Worm (Caenorhabditis elegans) whole organism, L4 larva: Measurements from ENCODE around the gene Y69A2AR.23.

Experiments used
- F26F4.8 ChIP-seq: fragments of 200-800 bp; sonication (Bioruptor generic); conservative IDR thresholded peaks from 2 replicates; pipeline ENCODE4 v1.3.6; 2022; ENCODE audit warnings: missing genetic modification characterization, missing compliant biosample characterization
- T20F7.1 ChIP-seq: fragments of 200-800 bp; sonication (Bioruptor generic); optimal IDR thresholded peaks from 2 replicates; lab custom pipeline; 2018; ENCODE audit warnings: mild to moderate bottlenecking, missing genetic modification characterization, missing compliant biosample characterization
- Y48G9A.11 ChIP-seq: fragments of 200-800 bp; sonication (Bioruptor generic); IDR thresholded peaks from 2 replicates; pipeline ENCODE4 v1.3.6; 2022; ENCODE audit warnings: missing genetic modification reagents, missing genetic modification characterization, missing compliant biosample characterization
- Y5F2A.4 ChIP-seq: fragments of 200-800 bp; sonication (Bioruptor generic); optimal IDR thresholded peaks from 2 replicates; lab custom pipeline; 2018; ENCODE audit warnings: mild to moderate bottlenecking, missing genetic modification characterization, missing compliant biosample characterization
- ZK337.2 ChIP-seq: fragments of 200-800 bp; sonication (Bioruptor generic); IDR thresholded peaks from 2 replicates; pipeline ENCODE4 v1.3.6; 2022; ENCODE audit warnings: missing genetic modification reagents, missing genetic modification characterization, missing compliant biosample characterization
- ZK546.5 ChIP-seq, 2 experiments: sonication (generic microtip); optimal IDR thresholded peaks; 2 replicates each; lab custom pipeline; 2017; ENCODE audit warnings: missing biosample characterization in 2 of 2, missing genetic modification characterization in 2 of 2
- ama-1 ChIP-seq: fragments of 150-350 bp; optimal IDR thresholded peaks from 2 replicates; lab custom pipeline; 2014; ENCODE audit warnings: inconsistent platforms, mixed read lengths
- attf-4 ChIP-seq: sonication (generic microtip); optimal IDR thresholded peaks from 3 replicates; lab custom pipeline; 2017; ENCODE audit warnings: missing biosample characterization, missing genetic modification characterization
- ces-1 ChIP-seq: fragments of 150-350 bp; sonication (generic microtip); optimal IDR thresholded peaks from 4 replicates; lab custom pipeline; 2014; ENCODE audit warnings: missing biosample characterization, missing genetic modification reagents, missing genetic modification characterization
- ctbp-1 ChIP-seq: fragments of 200-800 bp; sonication (Bioruptor generic); IDR thresholded peaks from 2 replicates; pipeline ENCODE4 v1.3.6; 2022; ENCODE audit warnings: missing genetic modification reagents, missing genetic modification characterization, missing compliant biosample characterization
- daf-16 ChIP-seq, 3 experiments: sonication (generic microtip); optimal IDR thresholded peaks; 2 replicates each; lab custom pipeline; 2016 to 2017; ENCODE audit warnings: missing genetic modification characterization in 3 of 3, missing genetic modification reagents in 3 of 3, mild to moderate bottlenecking in 2 of 3, missing compliant biosample characterization in 2 of 3, missing biosample characterization in 1 of 3, moderate library complexity in 1 of 3
- daf-8 ChIP-seq: fragments of 200-800 bp; sonication (Bioruptor generic); IDR thresholded peaks from 2 replicates; pipeline ENCODE4 v1.3.6; 2022; ENCODE audit warnings: missing genetic modification characterization, missing compliant biosample characterization
- dmd-8 ChIP-seq: fragments of 200-800 bp; sonication (Bioruptor generic); IDR thresholded peaks from 2 replicates; pipeline ENCODE4 v1.3.6; 2022; ENCODE audit warnings: missing genetic modification characterization, missing compliant biosample characterization
- dmd-9 ChIP-seq: fragments of 200-800 bp; sonication (Bioruptor generic); IDR thresholded peaks from 2 replicates; pipeline ENCODE4 v1.3.6; 2022; ENCODE audit warnings: missing genetic modification reagents, missing genetic modification characterization, missing compliant biosample characterization
- dpl-1 ChIP-seq: fragments of 150-350 bp; optimal IDR thresholded peaks from 2 replicates; lab custom pipeline; 2014; ENCODE audit warnings: missing biosample characterization, missing genetic modification reagents, missing genetic modification characterization
- egl-27 ChIP-seq: sonication (generic microtip); optimal IDR thresholded peaks from 3 replicates; lab custom pipeline; 2017; ENCODE audit warnings: missing biosample characterization, missing genetic modification reagents, missing genetic modification characterization
- egl-43 ChIP-seq: fragments of 200-800 bp; sonication (Bioruptor generic); IDR thresholded peaks from 2 replicates; pipeline ENCODE4 v1.3.6; 2022; ENCODE audit warnings: missing genetic modification reagents, missing genetic modification characterization, missing compliant biosample characterization
- fkh-10 ChIP-seq: fragments of 150-350 bp; optimal IDR thresholded peaks from 2 replicates; lab custom pipeline; 2014; ENCODE audit warnings: missing biosample characterization, missing genetic modification reagents, missing genetic modification characterization
- hlh-11 ChIP-seq: fragments of 200-800 bp; sonication (Bioruptor generic); optimal IDR thresholded peaks from 2 replicates; lab custom pipeline; 2018; ENCODE audit warnings: mild to moderate bottlenecking, missing genetic modification characterization, missing compliant biosample characterization
- hmg-1.1 ChIP-seq: fragments of 200-800 bp; sonication (Bioruptor generic); IDR thresholded peaks from 2 replicates; pipeline ENCODE4 v1.3.6; 2022; ENCODE audit warnings: missing genetic modification reagents, missing genetic modification characterization, missing compliant biosample characterization
- lim-7 ChIP-seq: fragments of 200-800 bp; sonication (Bioruptor generic); IDR thresholded peaks from 2 replicates; pipeline ENCODE4 v1.3.6; 2022; ENCODE audit warnings: missing genetic modification characterization, missing compliant biosample characterization
- lin-1 ChIP-seq: fragments of 200-800 bp; sonication (Bioruptor generic); IDR thresholded peaks from 2 replicates; pipeline ENCODE4 v1.3.6; 2022; ENCODE audit warnings: missing genetic modification reagents, missing genetic modification characterization, missing compliant biosample characterization
- lin-39 ChIP-seq: fragments of 150-350 bp; optimal IDR thresholded peaks from 2 replicates; lab custom pipeline; 2014; ENCODE audit warnings: missing biosample characterization, missing genetic modification reagents, missing genetic modification characterization
- madf-5 ChIP-seq, 2 experiments: fragments of 200-800 bp; sonication (Bioruptor generic); IDR thresholded peaks; 2 replicates each; pipeline ENCODE4 v1.3.6; 2022; ENCODE audit warnings: missing compliant biosample characterization in 2 of 2, missing genetic modification characterization in 2 of 2
- madf-9 ChIP-seq: fragments of 200-800 bp; sonication (Bioruptor generic); conservative IDR thresholded peaks from 2 replicates; pipeline ENCODE4 v1.3.6; 2022; ENCODE audit warnings: missing genetic modification reagents, missing genetic modification characterization, missing compliant biosample characterization
- mdl-1 ChIP-seq, 2 experiments: fragments of 150-350 bp in 1 of 2; sonication (generic microtip) in 1 of 2; optimal IDR thresholded peaks; 2 replicates each; lab custom pipeline; 2014 to 2017; ENCODE audit warnings: missing biosample characterization in 2 of 2, missing genetic modification characterization in 2 of 2
- mdt-29 ChIP-seq: fragments of 200-800 bp; sonication (Bioruptor generic); IDR thresholded peaks from 2 replicates; pipeline ENCODE4 v1.3.6; 2022; ENCODE audit warnings: missing genetic modification reagents, missing genetic modification characterization, missing compliant biosample characterization
- mes-2 ChIP-seq: sonication (generic microtip); optimal IDR thresholded peaks from 2 replicates; lab custom pipeline; 2016; ENCODE audit warnings: missing genotype, mild to moderate bottlenecking, missing genetic modification characterization, missing compliant biosample characterization; ENCODE audit not compliant: poor library complexity, severe bottlenecking
- nhr-10 ChIP-seq: fragments of 150-350 bp; optimal IDR thresholded peaks from 2 replicates; lab custom pipeline; 2014; ENCODE audit warnings: missing biosample characterization, missing genetic modification characterization
- nhr-102 ChIP-seq: sonication (generic microtip); optimal IDR thresholded peaks from 2 replicates; lab custom pipeline; 2016; ENCODE audit warnings: mild to moderate bottlenecking, missing genetic modification characterization, moderate library complexity, missing compliant biosample characterization
- nhr-25 ChIP-seq: sonication (generic microtip); optimal IDR thresholded peaks from 2 replicates; lab custom pipeline; 2017; ENCODE audit warnings: missing genetic modification characterization, mild to moderate bottlenecking, missing compliant biosample characterization, antibody characterized with exemption, moderate library complexity, borderline replicate concordance; ENCODE audit not compliant: insufficient read depth
- nhr-41 ChIP-seq: fragments of 200-800 bp; sonication (Bioruptor generic); IDR thresholded peaks from 2 replicates; pipeline ENCODE4 v1.3.6; 2022; ENCODE audit warnings: missing genetic modification reagents, missing genetic modification characterization, missing compliant biosample characterization
- saeg-2 ChIP-seq: fragments of 200-800 bp; sonication (Bioruptor generic); IDR thresholded peaks from 2 replicates; pipeline ENCODE4 v1.3.6; 2022; ENCODE audit warnings: missing genetic modification reagents, missing genetic modification characterization, missing compliant biosample characterization
- tag-97 ChIP-seq: fragments of 200-800 bp; sonication (Bioruptor generic); IDR thresholded peaks from 2 replicates; pipeline ENCODE4 v1.3.6; 2022; ENCODE audit warnings: missing genetic modification characterization, missing compliant biosample characterization
- unc-130 ChIP-seq: sonication (generic microtip); optimal IDR thresholded peaks from 2 replicates; lab custom pipeline; 2016; ENCODE audit warnings: missing genetic modification reagents, missing genetic modification characterization, missing compliant biosample characterization
- unc-62 ChIP-seq, 3 experiments: fragments of 150-350 bp in 1 of 3; sonication (generic microtip); optimal IDR thresholded peaks in 2 of 3; peaks in 1 of 3; 1 replicate in 1 of 3; 2 replicates in 2 of 3; lab custom pipeline; 2014 to 2017; ENCODE audit warnings: missing biosample characterization in 3 of 3, missing genetic modification characterization in 3 of 3, missing genetic modification reagents in 3 of 3, missing genotype in 1 of 3
- zip-11 ChIP-seq: fragments of 200-800 bp; sonication (Bioruptor generic); IDR thresholded peaks from 2 replicates; pipeline ENCODE4 v1.3.6; 2022; ENCODE audit warnings: missing genetic modification characterization, missing compliant biosample characterization
- zip-2 ChIP-seq: fragments of 150-350 bp; optimal IDR thresholded peaks from 2 replicates; lab custom pipeline; 2014; ENCODE audit warnings: missing biosample characterization, missing genetic modification characterization
- ztf-7 ChIP-seq: fragments of 150-350 bp; optimal IDR thresholded peaks from 2 replicates; lab custom pipeline; 2014; ENCODE audit warnings: missing biosample characterization, missing genetic modification characterization

Gene Y69A2AR.23

DNA sequence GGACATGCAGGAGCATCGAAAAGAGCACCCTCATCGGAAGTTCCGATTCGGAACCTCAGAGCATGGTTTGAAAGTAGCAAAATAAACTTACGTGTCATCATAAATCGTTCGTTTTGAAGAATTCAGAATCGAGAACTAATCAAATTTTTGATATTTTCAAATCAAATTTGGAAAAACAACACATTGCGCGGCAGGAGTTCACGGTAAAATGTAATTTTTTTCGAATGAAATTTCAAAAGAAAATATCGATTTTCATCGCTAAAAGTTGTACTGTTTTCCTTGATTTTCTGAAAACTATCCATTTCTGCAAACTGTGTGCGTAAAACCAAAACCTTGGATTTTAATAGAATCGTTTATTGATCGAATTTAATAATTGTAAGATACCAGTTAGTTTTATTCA, 12.5 kb upstream of the Y69A2AR.23 start, which contains the start of gene Y69A2AR.24:
Gene Y69A2AR.24, minus strand, starts transcription at position 101 of the 400 bp plus-strand sequence.
- TF ChIP-seq saeg-2 (GFP tag; lab: Robert Waterston, UW): no peak
- no peak for TF ChIP-seq dpl-1 (GFP tag; lab: Kevin White, UChicago)
- TF ChIP-seq dmd-9 (GFP tag; lab: Robert Waterston, UW): no peak
- TF ChIP-seq ZK337.2 (GFP tag; lab: Robert Waterston, UW): no peak
- TF ChIP-seq nhr-41 (GFP tag; lab: Robert Waterston, UW): no peak
- TF ChIP-seq egl-27 (tag; lab: Kevin White, UChicago): no peak
- no peak for TF ChIP-seq Y48G9A.11 (GFP tag; lab: Robert Waterston, UW)
- TF ChIP-seq nhr-10 (tag; lab: Kevin White, UChicago): no peak
- no peak for TF ChIP-seq hlh-11 (tag; lab: Kevin White, UChicago)

DNA sequence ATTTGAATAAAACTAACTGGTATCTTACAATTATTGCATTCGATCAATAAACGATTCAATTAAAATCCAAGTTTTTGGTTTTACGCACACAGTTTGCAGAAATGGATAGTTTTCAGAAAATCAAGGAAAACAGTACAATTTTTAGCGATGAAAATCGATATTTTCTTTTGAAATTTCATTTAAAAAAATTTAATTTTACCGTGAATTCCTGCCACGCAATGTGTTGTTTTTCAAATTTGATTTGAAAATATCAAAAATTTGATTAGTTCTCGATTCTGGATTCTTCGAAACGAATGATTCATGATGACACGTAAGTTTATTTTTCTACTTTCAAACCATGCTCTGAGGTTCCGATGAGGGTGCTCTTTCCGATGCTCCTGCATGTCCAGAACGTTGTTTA, 10.6 kb upstream of the Y69A2AR.23 start, which contains the start of gene Y69A2AR.50:
Gene Y69A2AR.50, plus strand, starts transcription at position 301 of the 400 bp plus-strand sequence.
- TF ChIP-seq ZK546.5 (tag; optimal IDR thresholded peaks at IDR 0.05; lab: Kevin White, UChicago) (no peak), madf-9 (GFP tag; lab: Robert Waterston, UW) (no peak), dpl-1 (GFP tag; lab: Kevin White, UChicago) (no peak), T20F7.1 (GFP tag; lab: Kevin White, UChicago) (no peak), madf-5 (GFP tag; IDR thresholded peaks at IDR 0.05; lab: Robert Waterston, UW) (no peak), lin-39 (no peak), fkh-10 (no peak), daf-16 (GFP tag; optimal IDR thresholded peaks at IDR 0.05; lab: Kevin White, UChicago) (no peak), daf-16 (tag; optimal IDR thresholded peaks at IDR 0.05; lab: Kevin White, UChicago) (no peak), unc-62 (GFP tag; optimal IDR thresholded peaks at IDR 0.05 in 1 of 2; lab: Kevin White, UChicago) (no peak), unc-62 (tag; optimal IDR thresholded peaks at IDR 0.05; lab: Kevin White, UChicago) (no peak), lim-7 (GFP tag; lab: Robert Waterston, UW) (no peak), ces-1 (GFP tag; lab: Kevin White, UChicago) (no peak), zip-2 (no peak), mdl-1 (tag; optimal IDR thresholded peaks at IDR 0.05; lab: Kevin White, UChicago) (no peak), daf-8 (GFP tag; lab: Robert Waterston, UW) (no peak), egl-43 (no peak), nhr-102 (tag; lab: Kevin White, UChicago) (no peak), hlh-11 (tag; lab: Kevin White, UChicago) (no peak), dmd-9 (GFP tag; lab: Robert Waterston, UW) (no peak)

DNA sequence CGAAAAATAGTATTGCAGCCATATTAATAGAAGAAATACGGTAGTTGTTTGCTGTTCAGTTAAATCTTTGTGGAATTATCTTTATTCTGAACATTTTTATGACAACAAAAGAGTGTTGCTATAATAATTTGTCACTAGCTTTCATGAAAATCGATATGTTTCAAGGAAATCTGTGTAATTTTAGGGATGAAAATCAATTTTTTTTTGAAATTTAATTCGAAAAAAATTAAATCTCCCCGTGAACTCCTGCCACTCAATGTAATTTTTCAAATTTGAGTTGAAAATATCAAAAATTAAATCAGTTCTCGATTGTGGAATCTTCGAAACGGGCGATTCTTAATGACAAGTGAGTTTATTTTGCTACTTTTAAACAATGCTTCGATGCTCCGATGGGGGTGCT, 9.9 kb upstream of the Y69A2AR.23 start, which contains the start of gene Y69A2AR.46:
Gene Y69A2AR.46, plus strand, starts transcription at position 301 of the 400 bp plus-strand sequence.
- TF ChIP-seq hmg-1.1 (GFP tag; lab: Robert Waterston, UW) (no peak), mes-2 (tag; lab: Kevin White, UChicago) (no peak), unc-130 (GFP tag; lab: Kevin White, UChicago) (no peak), fkh-10 (no peak), F26F4.8 (GFP tag; lab: Robert Waterston, UW) (no peak), attf-4 (no peak), dmd-8 (GFP tag; lab: Robert Waterston, UW) (no peak), Y5F2A.4 (no peak), mdt-29 (GFP tag; lab: Robert Waterston, UW) (no peak), lin-1 (GFP tag; lab: Robert Waterston, UW) (no peak), zip-11 (no peak), ctbp-1 (GFP tag; lab: Robert Waterston, UW) (no peak), nhr-25 (tag; lab: Kevin White, UChicago) (no peak), lim-7 (GFP tag; lab: Robert Waterston, UW) (no peak), madf-5 (GFP tag; IDR thresholded peaks at IDR 0.05; lab: Robert Waterston, UW) (no peak), tag-97 (no peak), saeg-2 (GFP tag; lab: Robert Waterston, UW) (no peak), ama-1 (no peak), ztf-7 (no peak)
- TF ChIP-seq, all 104 proteins: peak for 0
